Fruit fly (Drosophila melanogaster): ENCODE measurements around the gene TwdlZ.

The TwdlZ gene

DNA sequence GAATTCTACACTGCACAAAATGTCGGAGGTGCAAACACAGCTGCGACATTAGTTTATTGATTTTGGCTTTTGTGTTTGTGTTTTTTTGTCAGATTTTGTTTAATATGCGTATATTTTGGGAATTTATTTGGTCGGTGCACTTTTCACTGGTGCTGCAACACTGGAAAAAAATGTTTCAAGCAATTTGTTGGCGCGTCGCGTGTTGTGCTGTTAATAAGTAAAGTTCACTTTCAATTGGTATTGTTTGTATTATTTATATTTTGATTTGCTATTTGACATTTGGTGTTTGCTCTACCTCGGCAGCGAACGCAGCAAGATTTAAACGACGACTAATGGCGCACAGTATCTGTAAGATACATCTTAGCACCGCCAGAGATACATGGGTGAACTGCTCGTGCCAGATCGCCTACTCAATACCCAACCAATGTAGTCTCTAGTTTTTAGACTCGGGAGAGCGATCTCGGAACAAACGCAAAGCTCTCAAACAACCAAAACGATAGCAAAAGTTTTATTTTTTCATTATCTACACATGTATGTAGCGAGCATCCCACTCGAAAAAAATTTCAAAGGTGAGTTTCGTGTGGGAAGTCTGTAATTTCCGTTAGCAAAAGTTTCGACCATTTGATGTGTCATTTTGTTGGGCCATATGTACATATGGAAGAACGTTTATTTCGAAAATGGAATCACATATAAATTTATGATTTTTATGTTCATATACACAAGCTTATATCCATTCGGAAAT, 44.4 kb downstream of the TwdlZ start (continued):
- TF ChIP-seq Tbp (GFP tag; optimal IDR thresholded peaks at IDR 0.05) (no peak), Jarid2 (GFP tag; optimal IDR thresholded peaks at IDR 0.05) (peak; percentile 19), CG7928 (GFP tag; optimal IDR thresholded peaks at IDR 0.05) (no peak), CG4854 (GFP tag; optimal IDR thresholded peaks at IDR 0.05) (peak; percentile 26), Bdp1 (GFP tag; optimal IDR thresholded peaks at IDR 0.05) (peak; percentile 10), nom (GFP tag; optimal IDR thresholded peaks at IDR 0.05) (no peak), CG11723 (GFP tag; optimal IDR thresholded peaks at IDR 0.05) (peak; percentile 21), tin (GFP tag; optimal IDR thresholded peaks at IDR 0.05) (peak; percentile 53), mld (GFP tag; IDR thresholded peaks at IDR 0.05; ENCODE audit: partially characterized antibody) (no peak; the same call in 2 of the 3 replicates), CG14965 (GFP tag; optimal IDR thresholded peaks at IDR 0.05; ENCODE audit: borderline replicate concordance) (peak; percentile 18), CG8290 (GFP tag; optimal IDR thresholded peaks at IDR 0.05) (no peak), CG8290 (tag; optimal IDR thresholded peaks at IDR 0.05) (peak in 1 of 2 experiments; percentile 37), CG34422 (GFP tag; IDR thresholded peaks at IDR 0.05) (peak; percentile 57), da (GFP tag; optimal IDR thresholded peaks at IDR 0.05) (peak; percentile 24), slp2 (GFP tag; optimal IDR thresholded peaks at IDR 0.05) (peak; percentile 53), en (GFP tag; optimal IDR thresholded peaks at IDR 0.05) (no peak), ssp (GFP tag; IDR thresholded peaks at IDR 0.05) (no peak), schlank (tag; optimal IDR thresholded peaks at IDR 0.05) (peak; percentile 2), CG3847 (GFP tag; IDR thresholded peaks at IDR 0.05) (peak; percentile 49), tgo (GFP tag; IDR thresholded peaks at IDR 0.05) (peak; percentile 61; the same call in 2 of the 3 replicates), Med (GFP tag) (peak; percentile 87), Chrac-16 (GFP tag; optimal IDR thresholded peaks at IDR 0.05) (peak; percentile 40), org-1 (GFP tag; optimal IDR thresholded peaks at IDR 0.05) (peak; percentile 11), CG13775 (GFP tag; optimal IDR thresholded peaks at IDR 0.05) (peak; percentile 32), CG12769 (tag; optimal IDR thresholded peaks at IDR 0.05) (peak; percentile 41), CG13894 (tag; optimal IDR thresholded peaks at IDR 0.05) (peak; percentile 74), Fer2 (tag; optimal IDR thresholded peaks at IDR 0.05) (no peak), Atf6 (GFP tag; IDR thresholded peaks at IDR 0.05) (peak; percentile 42; the same call in 1 of the 2 replicates), CG31441 (GFP tag; IDR thresholded peaks at IDR 0.05) (0 out of 2 replicates have a peak, but pooled peaks have one; percentile 26), Neu2 (GFP tag; optimal IDR thresholded peaks at IDR 0.05; ENCODE audit: borderline replicate concordance) (no peak), CG3726 (GFP tag; IDR thresholded peaks at IDR 0.05) (no peak), fru (optimal IDR thresholded peaks at IDR 0.05) (no peak), bbx (GFP tag; IDR thresholded peaks at IDR 0.05; ENCODE audit: partially characterized antibody) (no peak), Dad (GFP tag; optimal IDR thresholded peaks at IDR 0.05) (no peak), Camta (GFP tag; optimal IDR thresholded peaks at IDR 0.05) (peak; percentile 19), dpn (GFP tag; optimal IDR thresholded peaks at IDR 0.05) (peak; percentile 47 to 59), gsb (GFP tag; IDR thresholded peaks at IDR 0.05) (no peak), hth (optimal IDR thresholded peaks at IDR 0.05) (no peak), TFAM (GFP tag; optimal IDR thresholded peaks at IDR 0.05) (no peak), CG12942 (GFP tag; optimal IDR thresholded peaks at IDR 0.05) (peak; percentile 13), CG18262 (tag; optimal IDR thresholded peaks at IDR 0.05) (peak; percentile 49), pho (GFP tag; optimal IDR thresholded peaks at IDR 0.05) (peak; percentile 39), Sry-δ (GFP tag; optimal IDR thresholded peaks at IDR 0.05) (no peak), GATAe (GFP tag; conservative IDR thresholded peaks at IDR 0.05) (no peak), CG12071 (GFP tag; optimal IDR thresholded peaks at IDR 0.05) (peak; percentile 6), pan (optimal IDR thresholded peaks at IDR 0.05) (no peak), pan (GFP tag; optimal IDR thresholded peaks at IDR 0.05 in 1 of 2, IDR thresholded peaks at IDR 0.05 in 1 of 2) (peak in 1 of 2 experiments; percentile 72), CG11247 (GFP tag; IDR thresholded peaks at IDR 0.05) (no peak), Sox100B (GFP tag; optimal IDR thresholded peaks at IDR 0.05) (peak; percentile 50), CG15011 (GFP tag; optimal IDR thresholded peaks at IDR 0.05) (no peak), lmd (GFP tag; IDR thresholded peaks at IDR 0.05) (peak; percentile 57)

All from whole organism, embryonic.